Fruit fly (Drosophila melanogaster) whole organism: ENCODE measurements around the gene CHMP2B.

Experiments used
- CG8478 ChIP-seq: fragments of >200 bp; optimal IDR thresholded peaks from 2 replicates; lab custom pipeline; 2018; ENCODE audit warnings: inconsistent platforms
- Dll ChIP-seq: fragments of >200 bp; optimal IDR thresholded peaks from 2 replicates; lab custom pipeline; 2017
- EcR ChIP-seq, 2 experiments: fragments of >200 bp; optimal IDR thresholded peaks; 2 replicates each; lab custom pipeline; 2017; ENCODE audit warnings: missing biosample characterization in 2 of 2, missing genetic modification characterization in 2 of 2, missing genetic modification reagents in 2 of 2
- pan ChIP-seq: fragments of >200 bp; optimal IDR thresholded peaks from 2 replicates; lab custom pipeline; 2017
- psq ChIP-seq: fragments of >200 bp; optimal IDR thresholded peaks from 2 replicates; lab custom pipeline; 2017
- usp ChIP-seq: fragments of >200 bp; optimal IDR thresholded peaks from 2 replicates; lab custom pipeline; 2017; ENCODE audit warnings: missing biosample characterization, missing genetic modification characterization, mixed read lengths

Gene CHMP2B

dm6 chr3L:5145814-5146244 is 6.4 kb downstream of the CHMP2B start, which contains the start of the genes Fitm and AlaRS-m:
Fitm (minus strand) TSS chr3L:5146063.
AlaRS-m (plus strand) TSS chr3L:5146098.
- TF ChIP-seq usp (GFP tag; lab: Kevin White, UChicago) (no peak), CG8478 (lab: Kevin White, UChicago) (no peak), Dll (lab: Kevin White, UChicago) (no peak), EcR (GFP tag; optimal IDR thresholded peaks at IDR 0.05; lab: Kevin White, UChicago) (no peak)

- TF ChIP-seq Dll (lab: Kevin White, UChicago) (no peak), EcR (GFP tag; optimal IDR thresholded peaks at IDR 0.05; lab: Kevin White, UChicago) (no peak)
Observed at dm6 chr3L:5152354-5152806, 13.0 kb downstream of the CHMP2B start, which contains the start of the genes Gen and Srp54k. Gen (minus strand) TSS chr3L:5152376. Srp54k (plus strand) TSS chr3L:5152678.

- no peak for TF ChIP-seq usp (GFP tag; lab: Kevin White, UChicago)
- no peak for TF ChIP-seq Dll (lab: Kevin White, UChicago)
- TF ChIP-seq CG8478 (lab: Kevin White, UChicago) = no peak
- no peak for TF ChIP-seq psq (lab: Kevin White, UChicago)
- no peak for TF ChIP-seq pan
- TF ChIP-seq EcR (GFP tag; optimal IDR thresholded peaks at IDR 0.05; lab: Kevin White, UChicago) = no peak
Observed at dm6 chr3L:5154917-5155613, 15.6 kb downstream of the CHMP2B start.

dm6 chr3L:5172470-5172869 is 33.1 kb downstream of the CHMP2B start:
- TF ChIP-seq usp (GFP tag; lab: Kevin White, UChicago) = no peak
- no peak for TF ChIP-seq EcR (GFP tag; optimal IDR thresholded peaks at IDR 0.05; lab: Kevin White, UChicago)
- no peak for TF ChIP-seq Dll (lab: Kevin White, UChicago)
- no peak for TF ChIP-seq pan
- TF ChIP-seq psq (lab: Kevin White, UChicago) = no peak
- TF ChIP-seq CG8478 (lab: Kevin White, UChicago) = no peak

- TF ChIP-seq usp (GFP tag; lab: Kevin White, UChicago) = no peak
Observed at dm6 chr3L:5176071-5176470, 36.7 kb downstream of the CHMP2B start.

DNA sequence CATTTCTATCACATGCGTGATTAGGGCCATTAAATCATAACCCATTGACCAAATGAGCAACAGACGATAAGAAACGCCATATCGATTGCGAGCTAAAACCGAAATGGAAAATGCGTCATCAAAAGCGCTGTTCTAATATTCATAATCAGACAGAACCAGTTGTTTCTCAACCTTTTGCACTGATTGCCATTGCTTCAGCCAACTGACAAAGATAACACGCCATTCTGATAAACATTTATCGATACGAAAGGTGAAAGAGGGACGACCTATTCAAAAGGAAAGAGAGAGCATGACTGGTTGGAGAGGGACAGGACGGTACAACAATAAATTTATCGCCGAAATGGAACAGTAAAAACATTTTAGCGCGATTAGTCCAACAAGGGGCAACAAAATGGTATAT is 37.4 kb downstream of the CHMP2B start:
- no peak for TF ChIP-seq EcR (GFP tag; optimal IDR thresholded peaks at IDR 0.05; lab: Kevin White, UChicago)
- TF ChIP-seq Dll (lab: Kevin White, UChicago) = no peak
- no peak for TF ChIP-seq psq (lab: Kevin White, UChicago)
- TF ChIP-seq CG8478 (lab: Kevin White, UChicago) = no peak
- TF ChIP-seq pan = no peak
- no peak for TF ChIP-seq usp (GFP tag; lab: Kevin White, UChicago)

DNA sequence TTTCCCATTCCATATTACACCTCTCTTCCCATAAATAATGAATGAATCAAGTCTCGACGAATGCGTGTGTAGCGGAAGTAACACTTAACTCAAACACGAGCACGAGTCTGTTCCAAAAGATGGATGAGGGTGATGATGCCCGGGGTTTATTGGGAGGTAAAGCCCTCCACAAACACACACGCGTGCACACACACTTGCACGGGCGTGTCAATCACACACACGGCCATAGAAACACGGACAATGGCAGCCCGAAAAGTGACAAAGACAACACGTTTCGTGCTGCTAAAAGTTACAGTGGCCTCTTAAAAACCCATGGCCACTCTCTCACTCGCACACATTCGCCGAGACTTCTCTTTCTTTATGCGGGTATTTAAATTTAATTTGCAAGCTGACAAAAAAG is 39.5 kb downstream of the CHMP2B start:
- TF ChIP-seq Dll (lab: Kevin White, UChicago) (no peak), EcR (GFP tag; optimal IDR thresholded peaks at IDR 0.05; lab: Kevin White, UChicago) (no peak), psq (lab: Kevin White, UChicago) (no peak), CG8478 (lab: Kevin White, UChicago) (no peak), pan (no peak), usp (GFP tag; lab: Kevin White, UChicago) (no peak)

- TF ChIP-seq Dll (lab: Kevin White, UChicago) = no peak
- TF ChIP-seq psq (lab: Kevin White, UChicago) = no peak
- TF ChIP-seq EcR (GFP tag; optimal IDR thresholded peaks at IDR 0.05; lab: Kevin White, UChicago) = no peak
- no peak for TF ChIP-seq usp (GFP tag; lab: Kevin White, UChicago)
- no peak for TF ChIP-seq CG8478 (lab: Kevin White, UChicago)
- no peak for TF ChIP-seq pan
Observed at dm6 chr3L:5180179-5180578, 40.8 kb downstream of the CHMP2B start.

DNA sequence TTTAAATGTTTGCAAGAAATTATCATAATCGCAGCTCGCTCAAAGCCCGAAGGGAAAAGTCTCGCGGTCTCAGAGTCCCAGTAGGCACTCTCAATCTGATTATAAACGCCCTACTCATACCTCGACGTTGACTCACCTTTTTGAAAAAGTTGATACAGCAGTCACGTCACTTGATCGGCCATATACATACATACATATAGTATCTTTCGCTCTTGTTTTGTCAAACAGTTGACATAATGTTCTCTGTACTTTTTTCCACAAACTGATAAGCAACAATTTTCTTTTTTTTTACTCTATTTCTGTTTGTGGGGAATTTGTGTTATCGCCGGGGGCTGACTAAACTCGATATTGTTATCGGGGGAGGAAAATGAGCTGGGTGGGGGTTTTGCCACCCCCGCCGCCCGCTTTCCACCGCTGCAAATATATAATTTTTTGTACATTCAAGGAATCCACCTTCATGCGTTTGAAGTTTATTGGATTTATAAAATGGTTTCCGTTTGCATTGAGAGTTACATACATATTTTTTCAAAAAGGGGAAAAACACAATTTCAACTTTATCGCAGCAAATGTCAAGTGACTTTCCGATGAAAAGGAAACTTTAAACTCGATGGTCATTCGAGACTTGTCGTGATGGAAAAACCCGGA is 41.7 kb downstream of the CHMP2B start:
- TF ChIP-seq EcR (GFP tag; optimal IDR thresholded peaks at IDR 0.05; lab: Kevin White, UChicago) = no peak
- TF ChIP-seq Dll (lab: Kevin White, UChicago) = no peak
- TF ChIP-seq CG8478 (lab: Kevin White, UChicago) = no peak
- TF ChIP-seq pan = no peak
- TF ChIP-seq psq (lab: Kevin White, UChicago) = no peak
- no peak for TF ChIP-seq usp (GFP tag; lab: Kevin White, UChicago)

- TF ChIP-seq psq (lab: Kevin White, UChicago) = no peak
- TF ChIP-seq usp (GFP tag; lab: Kevin White, UChicago) = no peak
Observed at dm6 chr3L:5182255-5182993, 43.0 kb downstream of the CHMP2B start.

DNA sequence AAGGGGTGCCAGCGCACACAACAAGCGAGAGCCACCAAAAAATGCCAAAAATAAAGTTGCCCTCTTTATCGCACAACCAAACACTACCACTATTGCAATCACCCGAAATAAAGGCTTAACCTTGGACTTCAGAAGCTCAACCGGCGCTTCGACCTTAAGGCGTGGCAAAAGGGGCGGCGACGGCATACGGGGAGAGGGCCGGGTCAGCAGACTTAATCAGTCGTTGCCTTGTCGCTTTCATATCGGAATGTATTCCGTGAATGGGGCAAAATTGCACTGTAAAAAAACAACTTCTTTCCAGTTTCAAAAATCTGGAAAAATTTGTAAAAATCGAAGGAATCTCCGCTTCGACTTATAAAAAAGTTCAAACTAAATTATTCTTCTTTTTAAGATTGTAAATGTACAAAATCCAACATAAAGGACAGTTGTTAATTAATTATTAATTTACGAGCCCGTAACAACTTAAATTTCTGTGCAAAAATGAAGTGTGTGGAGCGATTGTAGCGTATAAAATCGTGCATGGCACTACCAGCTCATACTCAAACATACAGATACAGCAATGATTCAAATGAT is 43.7 kb downstream of the CHMP2B start:
- TF ChIP-seq psq (lab: Kevin White, UChicago) (no peak), pan (no peak), CG8478 (lab: Kevin White, UChicago) (no peak), EcR (GFP tag; optimal IDR thresholded peaks at IDR 0.05; lab: Kevin White, UChicago) (no peak)
